Worm (Caenorhabditis elegans) whole organism, L2 larva: ENCODE results near the gene F17C11.2.

ENCODE experiments used
- C34F6.9 ChIP-seq: fragments of 150-350 bp; optimal IDR thresholded peaks from 2 replicates; lab custom pipeline; 2014; ENCODE audit warnings: missing biosample characterization, missing genetic modification characterization
- ama-1 ChIP-seq: fragments of 150-350 bp; optimal IDR thresholded peaks from 2 replicates; lab custom pipeline; 2018; ENCODE audit warnings: inconsistent platforms
- unc-39 ChIP-seq: fragments of 150-350 bp; optimal IDR thresholded peaks from 2 replicates; lab custom pipeline; 2014; ENCODE audit warnings: missing biosample characterization, missing genetic modification characterization

DNA sequence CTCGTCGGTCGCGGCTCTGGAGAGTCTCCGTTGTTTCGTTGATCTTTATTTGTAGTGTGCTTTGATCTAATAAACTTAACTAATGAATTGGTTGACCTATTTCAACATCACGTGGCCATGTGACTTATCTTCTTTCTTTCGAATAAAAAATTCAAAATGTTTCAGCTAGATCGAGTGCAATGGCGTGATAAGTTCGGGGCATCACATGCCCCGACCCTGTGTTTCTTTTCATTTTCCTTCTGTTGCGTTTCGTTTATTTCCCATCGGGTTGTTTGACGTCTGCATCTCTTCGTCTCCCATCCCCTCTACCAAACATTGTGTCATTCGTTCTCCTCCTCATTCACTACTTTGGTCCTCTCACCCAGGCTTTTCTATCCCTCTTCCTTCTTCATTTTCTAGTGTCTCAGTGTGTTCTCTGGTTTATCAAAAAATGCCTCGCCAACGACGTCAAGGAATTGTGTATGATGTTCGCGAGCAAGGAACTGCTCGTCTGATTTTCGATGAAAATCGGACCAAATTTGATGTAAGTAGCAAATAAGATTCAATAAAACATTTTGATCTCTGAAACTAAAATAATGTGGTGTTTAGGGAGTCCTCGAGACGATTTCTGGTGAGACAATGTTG lies 3.7 kb downstream of the F17C11.2 start, which contains the start of gene F17C11.4:
- TF ChIP-seq C34F6.9 (peak; percentile 85), ama-1 (lab: Kevin White, UChicago) (peak; percentile 88), unc-39 (tag; lab: Kevin White, UChicago) (no peak)
